Worm (Caenorhabditis elegans) whole organism, early embryonic: Measurements from ENCODE around the gene M176.11.

Source experiments
- B0310.2 ChIP-seq: sonication (generic microtip); optimal IDR thresholded peaks from 2 replicates; lab custom pipeline; 2016; ENCODE audit warnings: mild to moderate bottlenecking, missing genetic modification characterization, missing compliant biosample characterization
- F13C5.2 ChIP-seq: sonication (generic microtip); optimal IDR thresholded peaks from 2 replicates; lab custom pipeline; 2017; ENCODE audit warnings: mild to moderate bottlenecking, missing genetic modification characterization, inconsistent platforms, missing compliant biosample characterization
- aly-1 ChIP-seq: sonication (generic microtip); optimal IDR thresholded peaks from 2 replicates; lab custom pipeline; 2016; ENCODE audit warnings: missing genetic modification characterization, missing compliant biosample characterization
- ama-1 ChIP-seq: fragments of 150-350 bp; optimal IDR thresholded peaks from 2 replicates; lab custom pipeline; 2014
- ceh-13 ChIP-seq: fragments of 200-800 bp; sonication (Bioruptor generic); optimal IDR thresholded peaks from 2 replicates; lab custom pipeline; 2018; ENCODE audit warnings: mild to moderate bottlenecking, missing genetic modification characterization, missing compliant biosample characterization
- ceh-36 ChIP-seq: sonication (generic microtip); optimal IDR thresholded peaks from 2 replicates; lab custom pipeline; 2016; ENCODE audit warnings: missing genetic modification characterization, inconsistent platforms, missing compliant biosample characterization
- flt-1 ChIP-seq: fragments of 200-800 bp; sonication (Bioruptor generic); IDR thresholded peaks from 2 replicates; pipeline ENCODE4 v1.3.6; 2022; ENCODE audit warnings: missing genetic modification characterization, missing compliant biosample characterization
- hmbx-1 ChIP-seq: sonication (generic microtip); optimal IDR thresholded peaks from 2 replicates; lab custom pipeline; 2016; ENCODE audit warnings: mild to moderate bottlenecking, missing genetic modification characterization, missing compliant biosample characterization
- scrt-1 ChIP-seq: fragments of 200-800 bp; sonication (Bioruptor generic); IDR thresholded peaks from 2 replicates; pipeline ENCODE4 v1.3.6; 2022; ENCODE audit warnings: missing genetic modification characterization, missing compliant biosample characterization

ce11 chrII:9372991-9373390, 49.1 kb upstream of the M176.11 start, which contains the start of gene C06C3.4:
- TF ChIP-seq flt-1 (GFP tag; lab: Robert Waterston, UW) (no peak), ama-1 (no peak), ceh-13 (GFP tag; lab: Kevin White, UChicago) (no peak), aly-1 (tag; lab: Kevin White, UChicago) (no peak), B0310.2 (tag; lab: Kevin White, UChicago) (no peak), F13C5.2 (tag; lab: Kevin White, UChicago) (no peak), ceh-36 (no peak), hmbx-1 (tag; lab: Kevin White, UChicago) (no peak), scrt-1 (GFP tag; lab: Robert Waterston, UW) (no peak)
